Worm (Caenorhabditis elegans): ENCODE data around the gene C55A6.4.
A peak's percentile ranks its signal among the peaks of the same experiment; 100 is the strongest.

The C55A6.4 gene

ce11 chrV:11531831-11532534, 14.3 kb upstream of the C55A6.4 start (continued):
- TF ChIP-seq lim-6 (tag; optimal IDR thresholded peaks at IDR 0.05) (no peak), ahr-1 (tag; optimal IDR thresholded peaks at IDR 0.05) (no peak), ama-1 (optimal IDR thresholded peaks at IDR 0.05) (no peak), ceh-14 (tag; optimal IDR thresholded peaks at IDR 0.05) (no peak), pqm-1 (tag; optimal IDR thresholded peaks at IDR 0.05) (peak; percentile 4), pax-1 (tag; optimal IDR thresholded peaks at IDR 0.05) (no peak), zip-5 (tag; optimal IDR thresholded peaks at IDR 0.05) (no peak), dmd-4 (tag; optimal IDR thresholded peaks at IDR 0.05; ENCODE audit: borderline replicate concordance) (no peak), ceh-45 (GFP tag; IDR thresholded peaks at IDR 0.05) (no peak), ceh-22 (tag; optimal IDR thresholded peaks at IDR 0.05) (no peak), elt-4 (tag; optimal IDR thresholded peaks at IDR 0.05) (no peak), ttx-3 (tag; optimal IDR thresholded peaks at IDR 0.05) (no peak), pha-4 (tag; optimal IDR thresholded peaks at IDR 0.05) (no peak), ztf-16 (tag; optimal IDR thresholded peaks at IDR 0.05) (peak; percentile 30), mec-3 (tag; optimal IDR thresholded peaks at IDR 0.05; ENCODE audit: borderline replicate concordance) (no peak), dve-1 (tag; optimal IDR thresholded peaks at IDR 0.05) (no peak), C38D4.7 (GFP tag; optimal IDR thresholded peaks at IDR 0.05) (no peak), elt-2 (tag; optimal IDR thresholded peaks at IDR 0.05) (no peak), pros-1 (tag; optimal IDR thresholded peaks at IDR 0.05) (no peak), unc-42 (tag; optimal IDR thresholded peaks at IDR 0.05) (no peak), che-1 (tag; optimal IDR thresholded peaks at IDR 0.05) (no peak), ceh-18 (tag; optimal IDR thresholded peaks at IDR 0.05) (peak; percentile 96), hlh-8 (tag; optimal IDR thresholded peaks at IDR 0.05) (peak; percentile 92), pha-2 (tag; optimal IDR thresholded peaks at IDR 0.05) (no peak), fax-1 (tag; optimal IDR thresholded peaks at IDR 0.05) (no peak), nhr-11 (tag; optimal IDR thresholded peaks at IDR 0.05) (no peak), nfya-1 (tag; optimal IDR thresholded peaks at IDR 0.05) (no peak), K09A11.1 (tag; optimal IDR thresholded peaks at IDR 0.05; ENCODE audit: insufficient read depth) (no peak), ceh-24 (tag; optimal IDR thresholded peaks at IDR 0.05) (no peak), ceh-2 (tag; optimal IDR thresholded peaks at IDR 0.05) (no peak), K02D7.2 (tag; optimal IDR thresholded peaks at IDR 0.05) (no peak), sdc-2 (tag; optimal IDR thresholded peaks at IDR 0.05) (peak; percentile 30)

DNA sequence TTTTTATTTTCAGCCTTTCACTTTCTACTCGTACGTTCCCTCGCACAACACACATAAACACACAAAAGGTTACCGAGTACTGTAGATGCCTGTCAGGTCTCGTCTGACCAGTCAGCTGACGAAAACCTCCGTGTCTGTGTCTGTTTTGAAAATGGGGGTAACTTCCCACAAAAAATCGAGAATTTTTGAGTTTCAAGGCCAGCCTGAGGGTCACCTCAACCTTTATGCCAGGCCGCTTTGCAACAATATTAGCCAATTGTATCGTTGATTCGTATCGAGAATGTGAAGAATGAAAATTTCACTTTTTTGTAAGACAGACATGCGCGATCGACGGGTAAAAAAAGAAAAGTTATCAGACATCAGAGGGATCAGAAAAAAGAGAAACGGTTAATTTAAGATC, 13.4 kb upstream of the C55A6.4 start:
- TF ChIP-seq hlh-15 (tag; optimal IDR thresholded peaks at IDR 0.05) (no peak), hlh-6 (tag; optimal IDR thresholded peaks at IDR 0.05) (no peak), ama-1 (optimal IDR thresholded peaks at IDR 0.05) (no peak), che-1 (tag; optimal IDR thresholded peaks at IDR 0.05) (no peak)

DNA sequence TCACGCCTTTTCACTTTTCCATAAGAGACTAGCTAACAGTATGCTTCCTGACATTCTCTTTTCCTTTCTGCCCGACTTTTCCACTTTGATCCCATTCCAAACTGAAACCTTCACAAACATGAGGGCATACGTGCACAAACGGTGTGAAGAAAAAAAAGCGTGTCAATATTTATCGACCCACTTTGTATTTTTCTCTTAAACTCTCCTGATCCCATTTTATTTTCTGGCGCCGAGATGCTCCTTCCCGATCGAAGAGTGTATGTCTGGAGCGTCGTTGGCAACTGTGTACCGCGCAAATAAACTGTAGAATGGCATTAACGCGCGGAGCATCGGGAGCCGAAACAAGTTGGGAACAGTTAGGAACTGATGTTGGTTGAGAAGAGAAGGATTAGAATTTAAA, 11.9 kb upstream of the C55A6.4 start:
- TF ChIP-seq ttx-3 (tag; optimal IDR thresholded peaks at IDR 0.05) = no peak
- TF ChIP-seq ceh-18 (tag; optimal IDR thresholded peaks at IDR 0.05) = peak; percentile 6

ce11 chrV:11528633-11529327, 11.1 kb upstream of the C55A6.4 start:
- no peak for TF ChIP-seq npax-4 (tag; optimal IDR thresholded peaks at IDR 0.05)
- no peak for TF ChIP-seq ceh-9 (tag; optimal IDR thresholded peaks at IDR 0.05)
- peak; percentile 71 for TF ChIP-seq hlh-8 (tag; optimal IDR thresholded peaks at IDR 0.05)
- no peak for TF ChIP-seq sdc-2 (tag; optimal IDR thresholded peaks at IDR 0.05)
- TF ChIP-seq ref-2 (tag; optimal IDR thresholded peaks at IDR 0.05) = peak; percentile 14
- TF ChIP-seq ztf-16 (tag; optimal IDR thresholded peaks at IDR 0.05) = no peak
- TF ChIP-seq hlh-30 (tag; optimal IDR thresholded peaks at IDR 0.05; ENCODE audit: insufficient read depth) = peak; percentile 63
